Fruit fly (Drosophila melanogaster) whole organism, embryonic: ENCODE results near the gene CG14273.
A peak's percentile ranks its signal among the peaks of the same experiment; 100 is the strongest.

ENCODE experiments used
- Awh ChIP-seq: fragments of 200-800 bp; sonication (Bioruptor generic); IDR thresholded peaks from 2 replicates; pipeline ENCODE4, ENCODE4 v1.3.6; 2022; ENCODE audit warnings: missing biosample characterization, missing genetic modification characterization
- Bdp1 ChIP-seq: fragments of 200-800 bp; sonication (Bioruptor generic); optimal IDR thresholded peaks from 3 replicates; lab custom pipeline; 2016; ENCODE audit warnings: missing biosample characterization, missing genetic modification characterization
- Blimp-1 ChIP-seq: fragments of 200-800 bp; sonication (Bioruptor generic); optimal IDR thresholded peaks from 3 replicates; lab custom pipeline; 2018; ENCODE audit warnings: missing biosample characterization, missing genetic modification characterization, mild to moderate bottlenecking, moderate library complexity, missing genetic modification reagents
- BtbVII ChIP-seq: fragments of 200-800 bp; sonication (Bioruptor generic); optimal IDR thresholded peaks from 3 replicates; lab custom pipeline; 2017; ENCODE audit warnings: missing biosample characterization, mild to moderate bottlenecking, missing genetic modification characterization
- Bteb2 ChIP-seq: fragments of 200-800 bp; sonication (Bioruptor generic); optimal IDR thresholded peaks from 2 replicates; lab custom pipeline; 2016; ENCODE audit warnings: missing biosample characterization, missing genetic modification characterization
- CG10959 ChIP-seq: fragments of 200-800 bp; sonication (Bioruptor generic); IDR thresholded peaks from 2 replicates; pipeline ENCODE4 v1.3.6; 2022; ENCODE audit warnings: missing biosample characterization, missing genetic modification characterization
- CG11504 ChIP-seq: fragments of 200-800 bp; sonication (Bioruptor generic); optimal IDR thresholded peaks from 3 replicates; lab custom pipeline; 2019; ENCODE audit warnings: missing biosample characterization, mild to moderate bottlenecking, missing genetic modification characterization, moderate library complexity
- CG1233 ChIP-seq: fragments of 200-800 bp; sonication (Bioruptor generic); optimal IDR thresholded peaks from 4 replicates; lab custom pipeline; 2018; ENCODE audit warnings: missing biosample characterization, mild to moderate bottlenecking, missing genetic modification characterization
- CG12391 ChIP-seq: fragments of 200-800 bp; sonication (Bioruptor generic); optimal IDR thresholded peaks from 3 replicates; lab custom pipeline; 2018; ENCODE audit warnings: missing biosample characterization, mild to moderate bottlenecking, missing genetic modification characterization, moderate library complexity
- CG16779 ChIP-seq: fragments of 200-800 bp; sonication (Bioruptor generic); IDR thresholded peaks from 2 replicates; pipeline ENCODE4 v1.3.6; 2022; ENCODE audit warnings: missing biosample characterization, missing genetic modification characterization
- CG17802 ChIP-seq: fragments of 200-800 bp; sonication (Bioruptor generic); optimal IDR thresholded peaks from 2 replicates; lab custom pipeline; 2018; ENCODE audit warnings: missing biosample characterization, mild to moderate bottlenecking, missing genetic modification characterization, moderate library complexity
- CG1792 ChIP-seq: fragments of 200-800 bp; sonication (Bioruptor generic); optimal IDR thresholded peaks from 2 replicates; lab custom pipeline; 2016; ENCODE audit warnings: missing biosample characterization, missing genetic modification characterization
- CG2129 ChIP-seq: fragments of 200-800 bp; sonication (Bioruptor generic); IDR thresholded peaks from 2 replicates; pipeline ENCODE4 v1.3.6; 2022; ENCODE audit warnings: missing biosample characterization, missing genetic modification characterization; ENCODE audit not compliant: partially characterized antibody
- CG2875 ChIP-seq: fragments of 200-800 bp; sonication (Bioruptor generic); optimal IDR thresholded peaks from 2 replicates; lab custom pipeline; 2017; ENCODE audit warnings: missing biosample characterization, mild to moderate bottlenecking, missing genetic modification characterization, missing genetic modification reagents
- CG31441 ChIP-seq: fragments of 200-800 bp; sonication (Bioruptor generic); IDR thresholded peaks from 2 replicates; pipeline ENCODE4 v1.3.6; 2022; ENCODE audit warnings: missing biosample characterization, missing genetic modification characterization
- CG6765 ChIP-seq: fragments of 200-800 bp; sonication (Bioruptor generic); optimal IDR thresholded peaks from 3 replicates; lab custom pipeline; 2017; ENCODE audit warnings: missing biosample characterization, mild to moderate bottlenecking, missing genetic modification characterization
- CG6813 ChIP-seq: fragments of 200-800 bp; sonication (Bioruptor generic); optimal IDR thresholded peaks from 2 replicates; lab custom pipeline; 2017; ENCODE audit warnings: missing biosample characterization, missing genetic modification characterization, mild to moderate bottlenecking, moderate library complexity, missing genetic modification reagents
- CG7556 ChIP-seq: fragments of 200-800 bp; sonication (Bioruptor generic); optimal IDR thresholded peaks from 2 replicates; lab custom pipeline; 2017; ENCODE audit warnings: missing biosample characterization, mild to moderate bottlenecking, missing genetic modification characterization
- CG7786 ChIP-seq: fragments of 200-800 bp; sonication (Bioruptor generic); optimal IDR thresholded peaks from 2 replicates; lab custom pipeline; 2016; ENCODE audit warnings: missing biosample characterization, missing genetic modification characterization
- CG7928 ChIP-seq: fragments of 200-800 bp; sonication (Bioruptor generic); optimal IDR thresholded peaks from 2 replicates; lab custom pipeline; 2017; ENCODE audit warnings: missing biosample characterization, mild to moderate bottlenecking, missing genetic modification characterization
- CG9727 ChIP-seq: fragments of 200-800 bp; sonication (Bioruptor generic); optimal IDR thresholded peaks from 3 replicates; lab custom pipeline; 2017; ENCODE audit warnings: missing biosample characterization, mild to moderate bottlenecking, missing genetic modification characterization
- Doc3 ChIP-seq: fragments of 200-800 bp; sonication (Bioruptor generic); IDR thresholded peaks from 3 replicates; pipeline ENCODE4 v1.3.6; 2022; ENCODE audit warnings: missing biosample characterization, missing genetic modification characterization; ENCODE audit not compliant: partially characterized antibody
- E2f2 ChIP-seq: fragments of 200-800 bp; sonication (Bioruptor generic); IDR thresholded peaks from 2 replicates; pipeline ENCODE4 v1.3.6; 2022; ENCODE audit warnings: missing biosample characterization, missing genetic modification characterization
- Fer3 ChIP-seq: fragments of 200-800 bp; sonication (Bioruptor generic); optimal IDR thresholded peaks from 2 replicates; lab custom pipeline; 2018; ENCODE audit warnings: missing biosample characterization, mild to moderate bottlenecking, missing genetic modification characterization, moderate library complexity
- H15 ChIP-seq: fragments of 200-800 bp; sonication (Bioruptor generic); IDR thresholded peaks from 3 replicates; pipeline ENCODE4 v1.3.6; 2022; ENCODE audit warnings: missing biosample characterization, missing genetic modification characterization
- HLH4C ChIP-seq: fragments of 200-800 bp; sonication (Bioruptor generic); IDR thresholded peaks from 3 replicates; pipeline ENCODE4 v1.3.6; 2022; ENCODE audit warnings: missing biosample characterization, missing genetic modification characterization; ENCODE audit not compliant: partially characterized antibody
- Hr51 ChIP-seq, 2 experiments: fragments of 200-800 bp; sonication (Bioruptor generic); optimal IDR thresholded peaks; 2 replicates in 1 of 2; 3 replicates in 1 of 2; lab custom pipeline; 2016 to 2018; ENCODE audit warnings: missing biosample characterization in 2 of 2, missing genetic modification characterization in 2 of 2, mild to moderate bottlenecking in 1 of 2, moderate library complexity in 1 of 2
- Poxn ChIP-seq: fragments of 200-800 bp; sonication (Bioruptor generic); IDR thresholded peaks from 2 replicates; pipeline ENCODE4 v1.3.6; 2022; ENCODE audit warnings: missing biosample characterization, missing genetic modification characterization
- Sry-δ ChIP-seq: fragments of 200-800 bp; sonication (Bioruptor generic); optimal IDR thresholded peaks from 2 replicates; lab custom pipeline; 2016; ENCODE audit warnings: missing biosample characterization, missing genetic modification characterization
- ato ChIP-seq: fragments of 200-800 bp; sonication (Bioruptor generic); IDR thresholded peaks from 2 replicates; pipeline ENCODE4 v1.3.6; 2022; ENCODE audit warnings: missing biosample characterization, missing genetic modification characterization; ENCODE audit not compliant: partially characterized antibody
- bbx ChIP-seq: fragments of 200-800 bp; sonication (Bioruptor generic); IDR thresholded peaks from 2 replicates; pipeline ENCODE4 v1.3.6; 2022; ENCODE audit warnings: missing biosample characterization, missing genetic modification characterization; ENCODE audit not compliant: partially characterized antibody
- bigmax ChIP-seq: fragments of 200-800 bp; sonication (Bioruptor generic); optimal IDR thresholded peaks from 2 replicates; lab custom pipeline; 2018; ENCODE audit warnings: missing biosample characterization, mild to moderate bottlenecking, missing genetic modification characterization
- br ChIP-seq: fragments of >200 bp; optimal IDR thresholded peaks from 2 replicates; lab custom pipeline; 2017
- chinmo ChIP-seq: fragments of 200-800 bp; sonication (Bioruptor generic); IDR thresholded peaks from 4 replicates; pipeline ENCODE4 v1.3.6; 2022; ENCODE audit warnings: missing biosample characterization, missing genetic modification characterization; ENCODE audit not compliant: partially characterized antibody
- ci ChIP-seq: fragments of 200-800 bp; sonication (Bioruptor generic); IDR thresholded peaks from 3 replicates; pipeline ENCODE4 v1.3.6; 2022; ENCODE audit warnings: missing biosample characterization, missing genetic modification characterization
- corto ChIP-seq: fragments of 200-800 bp; sonication (Bioruptor generic); optimal IDR thresholded peaks from 2 replicates; lab custom pipeline; 2016; ENCODE audit warnings: missing biosample characterization, mild to moderate bottlenecking, missing genetic modification characterization, moderate library complexity
- ems ChIP-seq: fragments of 200-800 bp; sonication (Bioruptor generic); optimal IDR thresholded peaks from 3 replicates; lab custom pipeline; 2016; ENCODE audit warnings: missing biosample characterization, missing genetic modification characterization
- eyg ChIP-seq: fragments of 200-800 bp; sonication (Bioruptor generic); optimal IDR thresholded peaks from 3 replicates; lab custom pipeline; 2016; ENCODE audit warnings: missing biosample characterization, missing genetic modification characterization
- ftz-f1 ChIP-seq: fragments of 200-800 bp; sonication (Bioruptor generic); optimal IDR thresholded peaks from 2 replicates; lab custom pipeline; 2016; ENCODE audit warnings: missing biosample characterization, missing genetic modification characterization
- grau ChIP-seq: fragments of 200-800 bp; optimal IDR thresholded peaks from 3 replicates; lab custom pipeline; 2019; ENCODE audit warnings: missing biosample characterization, mild to moderate bottlenecking, missing genetic modification characterization, moderate library complexity
- kah ChIP-seq: fragments of 200-800 bp; sonication (Bioruptor generic); optimal IDR thresholded peaks from 2 replicates; lab custom pipeline; 2018; ENCODE audit warnings: missing biosample characterization, mild to moderate bottlenecking, missing genetic modification characterization
- mam ChIP-seq: fragments of 200-800 bp; sonication (Bioruptor generic); optimal IDR thresholded peaks from 3 replicates; lab custom pipeline; 2016; ENCODE audit warnings: missing biosample characterization, missing genetic modification characterization
- phol ChIP-seq: fragments of 200-800 bp; sonication (Bioruptor generic); optimal IDR thresholded peaks from 3 replicates; lab custom pipeline; 2018; ENCODE audit warnings: missing biosample characterization, mild to moderate bottlenecking, missing genetic modification characterization, moderate library complexity
- pros ChIP-seq: fragments of 200-800 bp; sonication (Bioruptor generic); optimal IDR thresholded peaks from 3 replicates; lab custom pipeline; 2019; ENCODE audit warnings: missing biosample characterization, mild to moderate bottlenecking, missing genetic modification characterization, moderate library complexity
- rib ChIP-seq: fragments of 200-800 bp; sonication (Bioruptor generic); IDR thresholded peaks from 2 replicates; pipeline ENCODE4 v1.3.6; 2022; ENCODE audit warnings: missing biosample characterization, missing genetic modification characterization
- so ChIP-seq: fragments of 200-800 bp; sonication (Bioruptor generic); IDR thresholded peaks from 3 replicates; pipeline ENCODE4 v1.3.6; 2022; ENCODE audit warnings: missing biosample characterization, missing genetic modification characterization
- stwl ChIP-seq: fragments of 200-800 bp; sonication (Bioruptor generic); optimal IDR thresholded peaks from 3 replicates; lab custom pipeline; 2018; ENCODE audit warnings: missing biosample characterization, mild to moderate bottlenecking, missing genetic modification characterization, moderate library complexity
- tap ChIP-seq: fragments of 200-800 bp; optimal IDR thresholded peaks from 3 replicates; lab custom pipeline; 2019; ENCODE audit warnings: missing biosample characterization, mild to moderate bottlenecking, missing genetic modification characterization, moderate library complexity
- tgo ChIP-seq: fragments of 200-800 bp; sonication (Bioruptor generic); IDR thresholded peaks from 3 replicates; pipeline ENCODE4 v1.3.6; 2022; ENCODE audit warnings: missing biosample characterization, missing genetic modification characterization
- zfh1 ChIP-seq: fragments of 200-800 bp; sonication (Bioruptor generic); IDR thresholded peaks from 3 replicates; pipeline ENCODE4 v1.3.6; 2022; ENCODE audit warnings: missing biosample characterization, missing genetic modification characterization

CG14273 gene

DNA sequence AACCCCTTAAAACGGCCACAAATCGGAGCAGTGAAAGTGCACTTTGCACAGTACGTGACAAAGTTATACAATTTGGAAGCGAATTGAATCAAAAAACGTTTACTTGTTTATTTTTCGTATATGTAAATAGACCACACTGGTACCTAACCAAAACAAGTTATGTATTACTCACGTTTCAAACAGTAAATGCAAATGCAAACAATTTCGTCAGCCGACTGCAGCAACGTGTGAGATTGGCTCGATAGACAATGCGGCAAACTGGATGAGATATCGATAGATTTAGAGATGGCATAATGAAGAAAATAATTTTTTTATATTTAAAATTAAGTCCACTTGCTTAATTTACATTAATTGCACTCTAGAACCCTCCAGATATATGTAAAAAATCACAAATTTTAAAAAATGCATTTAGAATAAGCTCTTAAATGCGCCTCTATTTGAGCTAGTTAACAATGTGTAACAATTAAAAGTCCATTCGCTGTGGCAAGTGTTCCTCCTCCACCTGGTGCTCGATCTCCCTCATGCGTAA is 39.1 kb downstream of the CG14273 start, which contains the start of gene AlaRS (continued):
- peak; percentile 45 for TF ChIP-seq stwl (tag; lab: Kevin White, UChicago)
- no peak for TF ChIP-seq Poxn (GFP tag; lab: Robert Waterston, UW)
- no peak for TF ChIP-seq rib (GFP tag; lab: Robert Waterston, UW)
- TF ChIP-seq ato (GFP tag; lab: Robert Waterston, UW) = no peak
- peak; percentile 83; the same call in 2 of the 4 replicates for TF ChIP-seq chinmo (GFP tag; lab: Robert Waterston, UW)
- peak; percentile 18 for TF ChIP-seq ems (GFP tag; lab: Kevin White, UChicago)
- peak; percentile 4 for TF ChIP-seq tap (tag; lab: Kevin White, UChicago)
- no peak for TF ChIP-seq pros (GFP tag; lab: Kevin White, UChicago)
- TF ChIP-seq CG16779 (GFP tag; lab: Robert Waterston, UW) = no peak
- peak; percentile 66 for TF ChIP-seq HLH4C
- TF ChIP-seq ftz-f1 (GFP tag; lab: Kevin White, UChicago) = no peak
- no peak for TF ChIP-seq kah (GFP tag; lab: Kevin White, UChicago)
- TF ChIP-seq Doc3 (GFP tag; lab: Robert Waterston, UW) = peak; percentile 73
- peak; percentile 12 for TF ChIP-seq Fer3 (tag; lab: Kevin White, UChicago)
- no peak for TF ChIP-seq BtbVII
- TF ChIP-seq CG7786 (GFP tag; lab: Kevin White, UChicago) = no peak
- TF ChIP-seq CG7556 (GFP tag; lab: Kevin White, UChicago) = peak; percentile 56
- peak; percentile 40; the same call in 1 of the 3 replicates for TF ChIP-seq ci (GFP tag; lab: Robert Waterston, UW)
- no peak for TF ChIP-seq Bteb2 (GFP tag; lab: Kevin White, UChicago)
- no peak for TF ChIP-seq CG6765 (GFP tag; lab: Kevin White, UChicago)
- TF ChIP-seq CG2129 (GFP tag; lab: Robert Waterston, UW) = peak; percentile 35
- TF ChIP-seq CG6813 (GFP tag; lab: Kevin White, UChicago) = peak; percentile 3
- no peak for TF ChIP-seq CG10959 (GFP tag; lab: Robert Waterston, UW)
- TF ChIP-seq grau (tag; lab: Kevin White, UChicago) = peak; percentile 66
- TF ChIP-seq E2f2 (GFP tag; lab: Robert Waterston, UW) = peak; percentile 53; the same call in 1 of the 2 replicates
- no peak for TF ChIP-seq br (lab: Kevin White, UChicago)
- no peak for TF ChIP-seq Bdp1 (GFP tag; lab: Kevin White, UChicago)
- TF ChIP-seq Sry-δ = peak; percentile 71
- TF ChIP-seq corto (GFP tag; lab: Kevin White, UChicago) = peak; percentile 50
- TF ChIP-seq CG7928 (GFP tag; lab: Kevin White, UChicago) = no peak
- TF ChIP-seq CG1792 (GFP tag; lab: Kevin White, UChicago) = no peak
- no peak for TF ChIP-seq CG17802 (tag; lab: Kevin White, UChicago)
- peak; percentile 2 for TF ChIP-seq CG2875 (GFP tag; lab: Kevin White, UChicago)
- TF ChIP-seq so (GFP tag; lab: Robert Waterston, UW) = no peak
- TF ChIP-seq bbx (GFP tag; lab: Robert Waterston, UW) = peak; percentile 57; the same call in 1 of the 2 replicates
- TF ChIP-seq zfh1 = peak; percentile 16; the same call in 1 of the 3 replicates
- peak; percentile 49; the same call in 1 of the 2 replicates for TF ChIP-seq CG31441 (GFP tag; lab: Robert Waterston, UW)
- no peak for TF ChIP-seq eyg (GFP tag; lab: Kevin White, UChicago)
- no peak for TF ChIP-seq H15 (GFP tag; lab: Robert Waterston, UW)
- peak; percentile 68 for TF ChIP-seq bigmax
- peak; percentile 42 for TF ChIP-seq CG11504 (tag; lab: Kevin White, UChicago)
- peak; percentile 54 for TF ChIP-seq Blimp-1 (GFP tag; lab: Kevin White, UChicago)
- peak; percentile 42 for TF ChIP-seq phol (tag; lab: Kevin White, UChicago)
- peak; percentile 20 for TF ChIP-seq CG1233
- peak; percentile 8 for TF ChIP-seq CG9727 (GFP tag; lab: Kevin White, UChicago)
- peak; percentile 67 for TF ChIP-seq CG12391 (tag; lab: Kevin White, UChicago)
- peak; percentile 25 for TF ChIP-seq mam (GFP tag; lab: Kevin White, UChicago)
- peak; percentile 13; the same call in 1 of the 3 replicates for TF ChIP-seq tgo (GFP tag; lab: Robert Waterston, UW)
- TF ChIP-seq Awh (GFP tag; lab: Robert Waterston, UW) = no peak
- peak in 1 of 2 experiments; percentile 46 for TF ChIP-seq Hr51 (GFP tag; optimal IDR thresholded peaks at IDR 0.05; lab: Kevin White, UChicago)
